Fruit fly (Drosophila melanogaster) whole organism: ENCODE data around the gene RpS5b.

Source experiments
- CG8478 ChIP-seq: fragments of >200 bp; optimal IDR thresholded peaks from 2 replicates; lab custom pipeline; 2018; ENCODE audit warnings: inconsistent platforms
- Dll ChIP-seq: fragments of >200 bp; optimal IDR thresholded peaks from 2 replicates; lab custom pipeline; 2017
- EcR ChIP-seq, 2 experiments: fragments of >200 bp; optimal IDR thresholded peaks; 2 replicates each; lab custom pipeline; 2017; ENCODE audit warnings: missing biosample characterization in 2 of 2, missing genetic modification characterization in 2 of 2, missing genetic modification reagents in 2 of 2
- pan ChIP-seq: fragments of >200 bp; optimal IDR thresholded peaks from 2 replicates; lab custom pipeline; 2017
- psq ChIP-seq: fragments of >200 bp; optimal IDR thresholded peaks from 2 replicates; lab custom pipeline; 2017
- usp ChIP-seq: fragments of >200 bp; optimal IDR thresholded peaks from 2 replicates; lab custom pipeline; 2017; ENCODE audit warnings: missing biosample characterization, missing genetic modification characterization, mixed read lengths

The RpS5b gene

dm6 chr3R:14880861-14881260, 20.5 kb downstream of the RpS5b start:
- TF ChIP-seq Dll: no peak

- TF ChIP-seq Dll (no peak), EcR (GFP tag; optimal IDR thresholded peaks at IDR 0.05; lab: Kevin White, UChicago) (no peak), pan (no peak), psq (lab: Kevin White, UChicago) (no peak), usp (no peak), CG8478 (lab: Kevin White, UChicago) (no peak)
Measured at dm6 chr3R:14879207-14879863, 22.0 kb downstream of the RpS5b start, which contains the start of gene CG3631. Gene CG3631, plus strand, starts transcription at chr3R:14879457.

DNA sequence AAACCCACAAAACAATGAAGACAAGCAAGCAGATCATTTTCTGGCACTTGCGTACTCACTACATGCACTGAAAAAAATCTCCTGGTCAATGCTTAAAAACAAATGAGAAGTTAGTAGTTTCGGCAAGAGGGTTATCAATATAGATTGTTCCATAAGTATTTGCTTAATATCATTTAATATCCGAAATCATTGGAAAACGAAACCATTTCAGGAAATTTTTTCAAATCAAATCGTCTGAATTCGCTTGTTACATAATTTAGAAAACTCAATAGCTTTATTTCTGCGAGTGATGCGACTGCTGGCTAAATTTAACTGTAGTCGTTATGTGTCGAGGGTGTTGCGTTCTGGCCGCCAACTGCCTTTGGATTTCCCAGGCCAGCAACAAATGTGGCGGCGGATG, 23.2 kb downstream of the RpS5b start:
- TF ChIP-seq Dll (no peak), pan (no peak), EcR (GFP tag; optimal IDR thresholded peaks at IDR 0.05; lab: Kevin White, UChicago) (no peak), psq (lab: Kevin White, UChicago) (no peak), CG8478 (lab: Kevin White, UChicago) (no peak), usp (no peak)

- TF ChIP-seq usp (no peak), Dll (no peak), EcR (GFP tag; optimal IDR thresholded peaks at IDR 0.05; lab: Kevin White, UChicago) (no peak), pan (no peak), psq (lab: Kevin White, UChicago) (no peak), CG8478 (lab: Kevin White, UChicago) (no peak)
Measured at dm6 chr3R:14875965-14876331, 25.4 kb downstream of the RpS5b start.

dm6 chr3R:14875274-14875964, 25.9 kb downstream of the RpS5b start, which contains the start of gene btsz:
Gene btsz, minus strand, starts transcription at chr3R:14875488.
- TF ChIP-seq pan (no peak), Dll (no peak), EcR (GFP tag; optimal IDR thresholded peaks at IDR 0.05; lab: Kevin White, UChicago) (no peak), CG8478 (lab: Kevin White, UChicago) (no peak), usp (no peak), psq (lab: Kevin White, UChicago) (no peak)

dm6 chr3R:14873345-14873744, 28.0 kb downstream of the RpS5b start:
- TF ChIP-seq usp: no peak
- no peak for TF ChIP-seq psq (lab: Kevin White, UChicago)
- TF ChIP-seq CG8478 (lab: Kevin White, UChicago): no peak
- no peak for TF ChIP-seq EcR (GFP tag; optimal IDR thresholded peaks at IDR 0.05; lab: Kevin White, UChicago)
- TF ChIP-seq pan: no peak
- no peak for TF ChIP-seq Dll

DNA sequence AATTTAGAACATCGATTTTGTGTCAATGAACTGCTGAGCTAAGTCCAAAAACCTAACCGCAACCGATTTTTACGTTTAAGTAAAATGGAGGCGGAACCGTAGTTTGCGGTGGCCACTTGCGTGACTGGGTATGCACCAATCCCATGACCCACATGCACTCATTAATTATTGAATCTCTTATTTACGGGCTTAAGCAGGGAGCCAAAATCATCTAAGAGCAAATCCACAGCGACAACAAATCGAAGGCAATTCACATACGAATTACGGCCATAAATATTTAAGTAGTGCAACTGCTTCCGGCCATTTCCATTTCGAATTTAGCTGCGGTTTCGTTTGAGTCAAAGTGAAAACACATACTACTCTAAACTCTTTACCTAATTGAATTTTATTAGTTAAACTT, 36.5 kb downstream of the RpS5b start:
- TF ChIP-seq pan (no peak), psq (lab: Kevin White, UChicago) (no peak), usp (no peak), Dll (no peak), EcR (GFP tag; optimal IDR thresholded peaks at IDR 0.05; lab: Kevin White, UChicago) (no peak), CG8478 (lab: Kevin White, UChicago) (no peak)

- TF ChIP-seq Dll (peak; percentile 56), pan (no peak)
Measured at dm6 chr3R:14853767-14854191, 47.6 kb downstream of the RpS5b start.

DNA sequence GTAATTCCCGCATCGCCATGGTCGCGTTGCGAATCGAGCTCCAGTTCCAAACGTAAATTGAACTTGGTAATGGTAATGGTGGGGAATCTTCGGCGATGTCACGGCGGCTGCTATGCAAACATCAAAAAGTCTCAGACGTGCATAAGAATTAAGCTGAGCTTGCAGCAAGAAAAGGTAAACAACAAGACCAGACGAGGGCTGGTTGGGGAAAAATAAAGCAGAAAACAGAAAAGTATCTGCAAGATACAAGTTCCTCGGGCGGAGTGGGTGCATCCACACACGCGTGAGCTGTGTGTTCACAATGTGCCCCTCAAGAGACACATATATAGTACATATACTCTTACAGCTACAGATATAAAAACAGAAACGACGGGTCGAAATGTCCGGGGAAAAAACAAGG, 48.8 kb downstream of the RpS5b start:
- TF ChIP-seq CG8478 (lab: Kevin White, UChicago) (no peak), EcR (GFP tag; optimal IDR thresholded peaks at IDR 0.05; lab: Kevin White, UChicago) (no peak), psq (lab: Kevin White, UChicago) (no peak), usp (no peak), pan (no peak), Dll (no peak)
